Fruit fly (Drosophila melanogaster): ENCODE results near the gene p115.

Gene p115

dm6 chrX:7935798-7936572, 42.2 kb downstream of the p115 start, which contains the start of gene Ubr3:
TSS of gene Ubr3 (plus strand) at chrX:7935896.
- TF ChIP-seq tj (GFP tag; optimal IDR thresholded peaks at IDR 0.05) (peak; percentile 27), toe (GFP tag; optimal IDR thresholded peaks at IDR 0.05) (no peak), bab1 (GFP tag; optimal IDR thresholded peaks at IDR 0.05) (peak; percentile 8), CG1620 (GFP tag; optimal IDR thresholded peaks at IDR 0.05) (peak; percentile 48), pad (GFP tag; optimal IDR thresholded peaks at IDR 0.05) (peak; percentile 49), CG11617 (GFP tag; optimal IDR thresholded peaks at IDR 0.05) (peak; percentile 66), kay (GFP tag; ENCODE audit: borderline replicate concordance) (no peak), Mnt (GFP tag; optimal IDR thresholded peaks at IDR 0.05) (peak; percentile 76), CG12768 (GFP tag; optimal IDR thresholded peaks at IDR 0.05) (no peak), CG7101 (tag; optimal IDR thresholded peaks at IDR 0.05) (peak; percentile 7), Crg-1 (GFP tag; optimal IDR thresholded peaks at IDR 0.05) (peak; percentile 25), cic (GFP tag; optimal IDR thresholded peaks at IDR 0.05) (peak; percentile 47)

- no peak for TF ChIP-seq cic (GFP tag; optimal IDR thresholded peaks at IDR 0.05)
- peak; percentile 94 for TF ChIP-seq Hr96 (GFP tag; optimal IDR thresholded peaks at IDR 0.05)
- TF ChIP-seq CG12768 (GFP tag; optimal IDR thresholded peaks at IDR 0.05): peak; percentile 73
- peak; percentile 92 for TF ChIP-seq CG11617 (GFP tag; optimal IDR thresholded peaks at IDR 0.05)
- peak; percentile 86 for TF ChIP-seq CG7045 (GFP tag; optimal IDR thresholded peaks at IDR 0.05)
- TF ChIP-seq cnc (optimal IDR thresholded peaks at IDR 0.05): no peak
- peak; percentile 89 for TF ChIP-seq pad (GFP tag; optimal IDR thresholded peaks at IDR 0.05)
- no peak for TF ChIP-seq CG33017 (tag; optimal IDR thresholded peaks at IDR 0.05)
- TF ChIP-seq tj (GFP tag; optimal IDR thresholded peaks at IDR 0.05): peak; percentile 85
- peak; percentile 79 for TF ChIP-seq CG1620 (GFP tag; optimal IDR thresholded peaks at IDR 0.05)
- peak; percentile 60 for TF ChIP-seq toe (GFP tag; optimal IDR thresholded peaks at IDR 0.05)
- no peak for TF ChIP-seq kay (GFP tag; ENCODE audit: borderline replicate concordance)
- TF ChIP-seq CG7101 (tag; optimal IDR thresholded peaks at IDR 0.05): peak; percentile 75
- TF ChIP-seq Mnt (GFP tag; optimal IDR thresholded peaks at IDR 0.05): peak; percentile 69
- TF ChIP-seq bab1 (GFP tag; optimal IDR thresholded peaks at IDR 0.05): peak; percentile 64
- TF ChIP-seq Clk (GFP tag; optimal IDR thresholded peaks at IDR 0.05): peak; percentile 71
- TF ChIP-seq Crg-1 (GFP tag; optimal IDR thresholded peaks at IDR 0.05): peak; percentile 79
- TF ChIP-seq CG14711 (tag; optimal IDR thresholded peaks at IDR 0.05): peak; percentile 50
- no peak for TF ChIP-seq ovo (GFP tag; optimal IDR thresholded peaks at IDR 0.05)
- TF ChIP-seq CG5204 (GFP tag; optimal IDR thresholded peaks at IDR 0.05): peak; percentile 83
Observed at dm6 chrX:7937588-7938481, 44.0 kb downstream of the p115 start.

- TF ChIP-seq CG7101 (tag; optimal IDR thresholded peaks at IDR 0.05) (no peak), CG7045 (GFP tag; optimal IDR thresholded peaks at IDR 0.05) (no peak), kay (GFP tag; ENCODE audit: borderline replicate concordance) (no peak), Hr96 (GFP tag; optimal IDR thresholded peaks at IDR 0.05) (no peak), ovo (GFP tag; optimal IDR thresholded peaks at IDR 0.05) (peak; percentile 100), Mnt (GFP tag; optimal IDR thresholded peaks at IDR 0.05) (no peak), bab1 (GFP tag; optimal IDR thresholded peaks at IDR 0.05) (no peak), CG11617 (GFP tag; optimal IDR thresholded peaks at IDR 0.05) (no peak), CG14711 (tag; optimal IDR thresholded peaks at IDR 0.05) (no peak), toe (GFP tag; optimal IDR thresholded peaks at IDR 0.05) (no peak), CG12768 (GFP tag; optimal IDR thresholded peaks at IDR 0.05) (no peak), CG33017 (tag; optimal IDR thresholded peaks at IDR 0.05) (no peak), CG5204 (GFP tag; optimal IDR thresholded peaks at IDR 0.05) (peak; percentile 14), Crg-1 (GFP tag; optimal IDR thresholded peaks at IDR 0.05) (peak; percentile 33), pad (GFP tag; optimal IDR thresholded peaks at IDR 0.05) (peak; percentile 38), CG1620 (GFP tag; optimal IDR thresholded peaks at IDR 0.05) (no peak)
Observed at dm6 chrX:7938482-7938804, 44.6 kb downstream of the p115 start.

dm6 chrX:7944151-7944713, 50.4 kb downstream of the p115 start:
- TF ChIP-seq Crg-1 (GFP tag; optimal IDR thresholded peaks at IDR 0.05) (no peak), kay (GFP tag; ENCODE audit: borderline replicate concordance) (no peak), Hr96 (GFP tag; optimal IDR thresholded peaks at IDR 0.05) (no peak), pad (GFP tag; optimal IDR thresholded peaks at IDR 0.05) (no peak), CG1620 (GFP tag; optimal IDR thresholded peaks at IDR 0.05) (no peak), tj (GFP tag; optimal IDR thresholded peaks at IDR 0.05) (no peak), CG12768 (GFP tag; optimal IDR thresholded peaks at IDR 0.05) (no peak), Mnt (GFP tag; optimal IDR thresholded peaks at IDR 0.05) (no peak), CG7045 (GFP tag; optimal IDR thresholded peaks at IDR 0.05) (no peak), CG7101 (tag; optimal IDR thresholded peaks at IDR 0.05) (no peak), bab1 (GFP tag; optimal IDR thresholded peaks at IDR 0.05) (no peak)
